Worm (Caenorhabditis elegans): ENCODE measurements around the gene C02C6.14.

C02C6.14 gene

ce11 chrX:15515798-15516197, 21.7 kb upstream of the C02C6.14 start:
- no peak for TF ChIP-seq madf-6 (GFP tag; IDR thresholded peaks at IDR 0.05)
- peak; percentile 34; the same call in 1 of the 2 replicates for TF ChIP-seq dox-1 (GFP tag; IDR thresholded peaks at IDR 0.05)
- no peak for TF ChIP-seq Y67H2A.10 (GFP tag; conservative IDR thresholded peaks at IDR 0.05)
- TF ChIP-seq hlh-26 (GFP tag; conservative IDR thresholded peaks at IDR 0.05) = no peak
- no peak for TF ChIP-seq F55B11.4 (tag; optimal IDR thresholded peaks at IDR 0.05; ENCODE audit: borderline replicate concordance, insufficient read depth)
- TF ChIP-seq egl-44 (GFP tag; IDR thresholded peaks at IDR 0.05) = no peak
- TF ChIP-seq T26A5.8 (tag; optimal IDR thresholded peaks at IDR 0.05) = no peak
- TF ChIP-seq fkh-3 (tag; optimal IDR thresholded peaks at IDR 0.05) = no peak
- TF ChIP-seq snpc-4 (GFP tag; optimal IDR thresholded peaks at IDR 0.05) = no peak
- TF ChIP-seq snpc-4 (tag; optimal IDR thresholded peaks at IDR 0.05) = no peak
- no peak for TF ChIP-seq Y79H2A.3 (GFP tag; conservative IDR thresholded peaks at IDR 0.05)
- no peak for TF ChIP-seq madf-8 (GFP tag; conservative IDR thresholded peaks at IDR 0.05)
- no peak for TF ChIP-seq ztf-6 (GFP tag; IDR thresholded peaks at IDR 0.05)
- no peak for TF ChIP-seq athp-1 (tag; optimal IDR thresholded peaks at IDR 0.05)
- no peak for TF ChIP-seq T07F8.4 (tag; optimal IDR thresholded peaks at IDR 0.05)
- TF ChIP-seq cebp-2 (GFP tag; IDR thresholded peaks at IDR 0.05) = no peak
- TF ChIP-seq hrde-1 (tag; optimal IDR thresholded peaks at IDR 0.05; ENCODE audit: borderline replicate concordance) = no peak
- 0 out of 2 replicates have a peak, but pooled peaks have one; percentile 60 for TF ChIP-seq F37B4.10 (GFP tag; IDR thresholded peaks at IDR 0.05)
- no peak for TF ChIP-seq pha-4 (tag; optimal IDR thresholded peaks at IDR 0.05)
- no peak for TF ChIP-seq nhr-90 (tag; optimal IDR thresholded peaks at IDR 0.05)
- no peak for TF ChIP-seq sdz-38 (tag; optimal IDR thresholded peaks at IDR 0.05)
- no peak for TF ChIP-seq tlf-1 (GFP tag; optimal IDR thresholded peaks at IDR 0.05)
- peak; percentile 97 for TF ChIP-seq egrh-3 (GFP tag; IDR thresholded peaks at IDR 0.05)
- TF ChIP-seq K12H6.12 (tag; optimal IDR thresholded peaks at IDR 0.05) = no peak
- peak; percentile 97 for TF ChIP-seq zfh-2 (GFP tag; conservative IDR thresholded peaks at IDR 0.05)
- no peak for TF ChIP-seq snpc-3.4 (tag; optimal IDR thresholded peaks at IDR 0.05)
- no peak for TF ChIP-seq let-607 (tag; optimal IDR thresholded peaks at IDR 0.05)
- no peak for TF ChIP-seq mxl-1 (tag; optimal IDR thresholded peaks at IDR 0.05)
- no peak for TF ChIP-seq lsy-27 (tag; optimal IDR thresholded peaks at IDR 0.05; ENCODE audit: borderline replicate concordance, insufficient read depth)
- no peak for TF ChIP-seq B0336.3 (GFP tag; IDR thresholded peaks at IDR 0.05)
- no peak for TF ChIP-seq hlh-12 (tag; optimal IDR thresholded peaks at IDR 0.05)
- TF ChIP-seq snpc-1.3 (tag; optimal IDR thresholded peaks at IDR 0.05; ENCODE audit: insufficient read depth) = no peak
- TF ChIP-seq ccch-3 (GFP tag; optimal IDR thresholded peaks at IDR 0.05) = no peak
- TF ChIP-seq Y53G8AR.9 (GFP tag; conservative IDR thresholded peaks at IDR 0.05) = no peak
- no peak for TF ChIP-seq ZK185.1 (tag; optimal IDR thresholded peaks at IDR 0.05; ENCODE audit: poor library complexity, severe bottlenecking)
- no peak for TF ChIP-seq cebp-1 (GFP tag; IDR thresholded peaks at IDR 0.05)
- TF ChIP-seq cebp-1 (tag; optimal IDR thresholded peaks at IDR 0.05) = no peak
- no peak for TF ChIP-seq mel-28 (tag; optimal IDR thresholded peaks at IDR 0.05; ENCODE audit: borderline replicate concordance)
- no peak for TF ChIP-seq lin-26 (GFP tag; IDR thresholded peaks at IDR 0.05)
- TF ChIP-seq D2030.7 (GFP tag; IDR thresholded peaks at IDR 0.05) = no peak
- no peak for TF ChIP-seq ceh-100 (GFP tag; IDR thresholded peaks at IDR 0.05)
- TF ChIP-seq hsf-1 (GFP tag; IDR thresholded peaks at IDR 0.05) = no peak
- TF ChIP-seq B0261.1 (tag; optimal IDR thresholded peaks at IDR 0.05) = no peak
- 0 out of 2 replicates have a peak, but pooled peaks have one; percentile 37 for TF ChIP-seq mcd-1 (GFP tag; IDR thresholded peaks at IDR 0.05)
- no peak for TF ChIP-seq bed-1 (GFP tag; IDR thresholded peaks at IDR 0.05)
- no peak for TF ChIP-seq F39B2.1 (GFP tag; IDR thresholded peaks at IDR 0.05)
- peak; percentile 51; the same call in 1 of the 2 replicates for TF ChIP-seq aptf-3 (GFP tag; IDR thresholded peaks at IDR 0.05)
- 0 out of 2 replicates have a peak, but pooled peaks have one; percentile 31 for TF ChIP-seq nfyb-1 (GFP tag; IDR thresholded peaks at IDR 0.05)
- no peak for TF ChIP-seq let-526 (GFP tag; IDR thresholded peaks at IDR 0.05)

All from whole organism, young adult.